Fruit fly (Drosophila melanogaster): ENCODE results near the gene bif.

bif gene

dm6 chrX:11715937-11716730, 37.4 kb downstream of the bif start (continued):
- TF ChIP-seq kah (GFP tag; optimal IDR thresholded peaks at IDR 0.05) (peak; percentile 62), Fer3 (tag; optimal IDR thresholded peaks at IDR 0.05) (peak; percentile 84), CG4730 (GFP tag; IDR thresholded peaks at IDR 0.05) (peak; percentile 70), Elba2 (GFP tag; optimal IDR thresholded peaks at IDR 0.05) (no peak), kay (GFP tag; optimal IDR thresholded peaks at IDR 0.05) (peak; percentile 79), rib (GFP tag; IDR thresholded peaks at IDR 0.05) (peak; percentile 88), Ada2b (GFP tag; IDR thresholded peaks at IDR 0.05) (peak; percentile 61), D19A (tag; optimal IDR thresholded peaks at IDR 0.05) (peak; percentile 100), CG17328 (GFP tag; IDR thresholded peaks at IDR 0.05) (peak; percentile 86), Dip3 (GFP tag; optimal IDR thresholded peaks at IDR 0.05) (peak; percentile 83), CG31365 (tag; optimal IDR thresholded peaks at IDR 0.05) (peak; percentile 32), CG14965 (GFP tag; optimal IDR thresholded peaks at IDR 0.05; ENCODE audit: borderline replicate concordance) (peak; percentile 4), CG12659 (GFP tag; optimal IDR thresholded peaks at IDR 0.05) (peak; percentile 87), yki (optimal IDR thresholded peaks at IDR 0.05) (no peak), CG15601 (tag; optimal IDR thresholded peaks at IDR 0.05) (peak; percentile 70), CG18764 (GFP tag; optimal IDR thresholded peaks at IDR 0.05) (peak; percentile 50), CG31441 (GFP tag; IDR thresholded peaks at IDR 0.05) (peak; percentile 85), CG7357 (GFP tag; IDR thresholded peaks at IDR 0.05) (peak; percentile 80), CG1233 (GFP tag; optimal IDR thresholded peaks at IDR 0.05) (peak; percentile 86), Tbp (GFP tag; optimal IDR thresholded peaks at IDR 0.05) (no peak), CG7839 (tag; optimal IDR thresholded peaks at IDR 0.05) (peak; percentile 93), CG6683 (GFP tag; optimal IDR thresholded peaks at IDR 0.05) (peak; percentile 76), tll (GFP tag; optimal IDR thresholded peaks at IDR 0.05) (no peak), CG10366 (GFP tag; IDR thresholded peaks at IDR 0.05) (peak; percentile 61), pfk (GFP tag; optimal IDR thresholded peaks at IDR 0.05) (peak; percentile 50), aop (GFP tag; IDR thresholded peaks at IDR 0.05) (no peak), corto (GFP tag; optimal IDR thresholded peaks at IDR 0.05) (peak; percentile 70), bbx (GFP tag; IDR thresholded peaks at IDR 0.05; ENCODE audit: partially characterized antibody) (peak; percentile 78), CG10274 (GFP tag; optimal IDR thresholded peaks at IDR 0.05) (peak; percentile 90), danr (GFP tag; IDR thresholded peaks at IDR 0.05) (peak; percentile 82), gcm (GFP tag; optimal IDR thresholded peaks at IDR 0.05) (peak; percentile 86), fd64A (GFP tag; optimal IDR thresholded peaks at IDR 0.05) (peak; percentile 72), CG11085 (GFP tag; IDR thresholded peaks at IDR 0.05) (peak; percentile 53), Rx (GFP tag; IDR thresholded peaks at IDR 0.05) (peak; percentile 64), pb (GFP tag; optimal IDR thresholded peaks at IDR 0.05) (peak; percentile 81), Vsx1 (GFP tag; optimal IDR thresholded peaks at IDR 0.05) (peak; percentile 75), seq (GFP tag; IDR thresholded peaks at IDR 0.05) (peak; percentile 75), CG17385 (GFP tag; optimal IDR thresholded peaks at IDR 0.05) (peak; percentile 87), HHEX (GFP tag; optimal IDR thresholded peaks at IDR 0.05) (peak; percentile 86), BtbVII (GFP tag; optimal IDR thresholded peaks at IDR 0.05) (peak; percentile 84), CG16813 (GFP tag; IDR thresholded peaks at IDR 0.05; ENCODE audit: partially characterized antibody) (peak; percentile 46; the same call in 2 of the 3 replicates), CG33557 (GFP tag; optimal IDR thresholded peaks at IDR 0.05) (peak; percentile 87), eve (GFP tag; optimal IDR thresholded peaks at IDR 0.05) (no peak), schlank (tag; optimal IDR thresholded peaks at IDR 0.05) (peak; percentile 62), CG2889 (GFP tag; IDR thresholded peaks at IDR 0.05) (peak; percentile 82; the same call in 2 of the 3 replicates), CG4424 (GFP tag; optimal IDR thresholded peaks at IDR 0.05) (peak; percentile 81), MTF-1 (GFP tag; optimal IDR thresholded peaks at IDR 0.05; ENCODE audit: borderline replicate concordance) (peak; percentile 66), Ptx1 (GFP tag; IDR thresholded peaks at IDR 0.05) (peak; percentile 89), abd-A (tag; optimal IDR thresholded peaks at IDR 0.05) (peak; percentile 18)

All from whole organism, embryonic.